Worm (Caenorhabditis elegans) whole organism, early embryonic: Measurements from ENCODE around the gene dlc-5.

Experiments used
- B0310.2 ChIP-seq: sonication (generic microtip); optimal IDR thresholded peaks from 2 replicates; lab custom pipeline; 2016; ENCODE audit warnings: mild to moderate bottlenecking, missing genetic modification characterization, missing compliant biosample characterization
- F13C5.2 ChIP-seq: sonication (generic microtip); optimal IDR thresholded peaks from 2 replicates; lab custom pipeline; 2017; ENCODE audit warnings: mild to moderate bottlenecking, missing genetic modification characterization, inconsistent platforms, missing compliant biosample characterization
- aly-1 ChIP-seq: sonication (generic microtip); optimal IDR thresholded peaks from 2 replicates; lab custom pipeline; 2016; ENCODE audit warnings: missing genetic modification characterization, missing compliant biosample characterization
- ama-1 ChIP-seq: fragments of 150-350 bp; optimal IDR thresholded peaks from 2 replicates; lab custom pipeline; 2014
- ceh-13 ChIP-seq: fragments of 200-800 bp; sonication (Bioruptor generic); optimal IDR thresholded peaks from 2 replicates; lab custom pipeline; 2018; ENCODE audit warnings: mild to moderate bottlenecking, missing genetic modification characterization, missing compliant biosample characterization
- ceh-36 ChIP-seq: sonication (generic microtip); optimal IDR thresholded peaks from 2 replicates; lab custom pipeline; 2016; ENCODE audit warnings: missing genetic modification characterization, inconsistent platforms, missing compliant biosample characterization
- ets-7 ChIP-seq: sonication (generic microtip); optimal IDR thresholded peaks from 2 replicates; lab custom pipeline; 2016; ENCODE audit warnings: missing genotype, missing genetic modification characterization, missing compliant biosample characterization
- flt-1 ChIP-seq: fragments of 200-800 bp; sonication (Bioruptor generic); IDR thresholded peaks from 2 replicates; pipeline ENCODE4 v1.3.6; 2022; ENCODE audit warnings: missing genetic modification characterization, missing compliant biosample characterization
- hmbx-1 ChIP-seq: sonication (generic microtip); optimal IDR thresholded peaks from 2 replicates; lab custom pipeline; 2016; ENCODE audit warnings: mild to moderate bottlenecking, missing genetic modification characterization, missing compliant biosample characterization
- hmg-4 ChIP-seq: fragments of 200-800 bp; sonication (Bioruptor generic); optimal IDR thresholded peaks from 2 replicates; lab custom pipeline; 2018; ENCODE audit warnings: mild to moderate bottlenecking, missing genetic modification characterization, missing compliant biosample characterization
- hnd-1 ChIP-seq: sonication (generic microtip); optimal IDR thresholded peaks from 2 replicates; lab custom pipeline; 2016; ENCODE audit warnings: missing genetic modification characterization, missing compliant biosample characterization
- pes-1 ChIP-seq: fragments of 200-800 bp; sonication (Bioruptor generic); IDR thresholded peaks from 2 replicates; pipeline ENCODE4 v1.3.6; 2022; ENCODE audit warnings: missing genetic modification reagents, missing genetic modification characterization, missing compliant biosample characterization
- scrt-1 ChIP-seq: fragments of 200-800 bp; sonication (Bioruptor generic); IDR thresholded peaks from 2 replicates; pipeline ENCODE4 v1.3.6; 2022; ENCODE audit warnings: missing genetic modification characterization, missing compliant biosample characterization
- sea-1 ChIP-seq: fragments of 200-800 bp; sonication (Bioruptor generic); conservative IDR thresholded peaks from 2 replicates; pipeline ENCODE4 v1.3.6; 2022; ENCODE audit warnings: missing genetic modification characterization, missing compliant biosample characterization
- tbx-11 ChIP-seq: fragments of 200-800 bp; sonication (Bioruptor generic); IDR thresholded peaks from 2 replicates; pipeline ENCODE4 v1.3.6; 2022; ENCODE audit warnings: missing genetic modification characterization, missing compliant biosample characterization
- tbx-37 ChIP-seq: fragments of 200-800 bp; sonication (Bioruptor generic); conservative IDR thresholded peaks from 2 replicates; pipeline ENCODE4 v1.3.6; 2022; ENCODE audit warnings: missing genetic modification reagents, missing genetic modification characterization, missing compliant biosample characterization
- tra-4 ChIP-seq: sonication (generic microtip); optimal IDR thresholded peaks from 2 replicates; lab custom pipeline; 2017; ENCODE audit warnings: missing genetic modification characterization, missing compliant biosample characterization

dlc-5 gene

ce11 chrIV:6426089-6426715, 11.8 kb upstream of the dlc-5 start, which contains the start of gene acp-6:
Gene acp-6 (minus strand): TSS chrIV:6426139.
- TF ChIP-seq sea-1 (GFP tag; lab: Robert Waterston, UW) (no peak), ets-7 (no peak), tra-4 (no peak), F13C5.2 (tag; lab: Kevin White, UChicago) (no peak), ceh-13 (no peak), flt-1 (GFP tag; lab: Robert Waterston, UW) (no peak), B0310.2 (tag; lab: Kevin White, UChicago) (no peak), pes-1 (GFP tag; lab: Robert Waterston, UW) (no peak), tbx-11 (GFP tag; lab: Robert Waterston, UW) (no peak)

- TF ChIP-seq tbx-37 (GFP tag; lab: Robert Waterston, UW) = no peak
- TF ChIP-seq pes-1 (GFP tag; lab: Robert Waterston, UW) = no peak
- no peak for TF ChIP-seq aly-1 (tag; lab: Kevin White, UChicago)
- TF ChIP-seq sea-1 (GFP tag; lab: Robert Waterston, UW) = no peak
- no peak for TF ChIP-seq F13C5.2 (tag; lab: Kevin White, UChicago)
- no peak for TF ChIP-seq hnd-1 (tag; lab: Kevin White, UChicago)
- TF ChIP-seq ama-1 = no peak
- no peak for TF ChIP-seq hmg-4 (GFP tag; lab: Kevin White, UChicago)
Measured at ce11 chrIV:6427223-6427622, 10.8 kb upstream of the dlc-5 start.

- TF ChIP-seq hmbx-1 (tag; lab: Kevin White, UChicago) (no peak), ceh-36 (tag; lab: Kevin White, UChicago) (no peak), hnd-1 (tag; lab: Kevin White, UChicago) (no peak), tbx-11 (GFP tag; lab: Robert Waterston, UW) (no peak), B0310.2 (tag; lab: Kevin White, UChicago) (no peak), pes-1 (GFP tag; lab: Robert Waterston, UW) (no peak), tbx-37 (GFP tag; lab: Robert Waterston, UW) (no peak), ets-7 (no peak), scrt-1 (GFP tag; lab: Robert Waterston, UW) (no peak), sea-1 (GFP tag; lab: Robert Waterston, UW) (no peak), tra-4 (no peak), ceh-13 (no peak), aly-1 (tag; lab: Kevin White, UChicago) (no peak), ama-1 (no peak), hmg-4 (GFP tag; lab: Kevin White, UChicago) (no peak), flt-1 (GFP tag; lab: Robert Waterston, UW) (no peak), F13C5.2 (tag; lab: Kevin White, UChicago) (no peak)
Measured at ce11 chrIV:6431582-6431981, 6.4 kb upstream of the dlc-5 start, which contains the start of gene acp-7. Gene acp-7 (minus strand): TSS chrIV:6431682.

DNA sequence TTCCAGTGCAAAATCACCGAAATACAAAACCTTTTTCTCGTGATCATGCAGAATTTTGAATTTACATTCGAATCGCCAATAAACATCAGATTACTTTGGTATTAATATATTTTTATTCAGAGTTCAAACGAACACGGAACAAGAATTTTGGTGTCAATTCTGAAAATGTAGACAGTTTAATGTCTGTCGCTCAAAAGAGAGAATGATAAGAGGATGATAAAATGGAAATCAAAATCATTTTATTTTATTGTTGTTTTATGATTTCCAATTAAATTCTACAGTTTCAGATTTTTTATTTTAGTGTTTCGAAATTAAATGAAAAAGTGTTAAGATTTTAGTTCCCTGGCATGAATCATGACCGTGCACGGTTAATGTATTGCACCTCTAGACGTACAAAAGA, 5.6 kb upstream of the dlc-5 start:
- TF ChIP-seq flt-1 (GFP tag; lab: Robert Waterston, UW) (no peak), F13C5.2 (tag; lab: Kevin White, UChicago) (no peak), hmg-4 (GFP tag; lab: Kevin White, UChicago) (no peak), tra-4 (no peak), tbx-11 (GFP tag; lab: Robert Waterston, UW) (no peak), ceh-13 (no peak), pes-1 (GFP tag; lab: Robert Waterston, UW) (no peak), sea-1 (GFP tag; lab: Robert Waterston, UW) (no peak), aly-1 (tag; lab: Kevin White, UChicago) (no peak), ama-1 (no peak), scrt-1 (GFP tag; lab: Robert Waterston, UW) (no peak), hnd-1 (tag; lab: Kevin White, UChicago) (no peak), tbx-37 (GFP tag; lab: Robert Waterston, UW) (no peak), B0310.2 (tag; lab: Kevin White, UChicago) (no peak), ceh-36 (tag; lab: Kevin White, UChicago) (no peak), ets-7 (no peak), hmbx-1 (tag; lab: Kevin White, UChicago) (no peak)

- no peak for TF ChIP-seq hmbx-1 (tag; lab: Kevin White, UChicago)
- no peak for TF ChIP-seq F13C5.2 (tag; lab: Kevin White, UChicago)
- TF ChIP-seq ceh-13 = no peak
- TF ChIP-seq ets-7 = no peak
- TF ChIP-seq tbx-37 (GFP tag; lab: Robert Waterston, UW) = no peak
- no peak for TF ChIP-seq B0310.2 (tag; lab: Kevin White, UChicago)
- TF ChIP-seq scrt-1 (GFP tag; lab: Robert Waterston, UW) = no peak
- no peak for TF ChIP-seq flt-1 (GFP tag; lab: Robert Waterston, UW)
- TF ChIP-seq ama-1 = no peak
- TF ChIP-seq hnd-1 (tag; lab: Kevin White, UChicago) = no peak
- no peak for TF ChIP-seq ceh-36 (tag; lab: Kevin White, UChicago)
- no peak for TF ChIP-seq tra-4
- no peak for TF ChIP-seq pes-1 (GFP tag; lab: Robert Waterston, UW)
- no peak for TF ChIP-seq sea-1 (GFP tag; lab: Robert Waterston, UW)
- no peak for TF ChIP-seq aly-1 (tag; lab: Kevin White, UChicago)
- no peak for TF ChIP-seq hmg-4 (GFP tag; lab: Kevin White, UChicago)
- no peak for TF ChIP-seq tbx-11 (GFP tag; lab: Robert Waterston, UW)
Measured at ce11 chrIV:6433424-6433823, 4.6 kb upstream of the dlc-5 start.

ce11 chrIV:6441601-6442000, 3.6 kb downstream of the dlc-5 start, which contains the start of gene Y73B6BL.31:
Gene Y73B6BL.31 (plus strand): TSS chrIV:6441901.
- TF ChIP-seq ama-1 (no peak), pes-1 (GFP tag; lab: Robert Waterston, UW) (no peak)

DNA sequence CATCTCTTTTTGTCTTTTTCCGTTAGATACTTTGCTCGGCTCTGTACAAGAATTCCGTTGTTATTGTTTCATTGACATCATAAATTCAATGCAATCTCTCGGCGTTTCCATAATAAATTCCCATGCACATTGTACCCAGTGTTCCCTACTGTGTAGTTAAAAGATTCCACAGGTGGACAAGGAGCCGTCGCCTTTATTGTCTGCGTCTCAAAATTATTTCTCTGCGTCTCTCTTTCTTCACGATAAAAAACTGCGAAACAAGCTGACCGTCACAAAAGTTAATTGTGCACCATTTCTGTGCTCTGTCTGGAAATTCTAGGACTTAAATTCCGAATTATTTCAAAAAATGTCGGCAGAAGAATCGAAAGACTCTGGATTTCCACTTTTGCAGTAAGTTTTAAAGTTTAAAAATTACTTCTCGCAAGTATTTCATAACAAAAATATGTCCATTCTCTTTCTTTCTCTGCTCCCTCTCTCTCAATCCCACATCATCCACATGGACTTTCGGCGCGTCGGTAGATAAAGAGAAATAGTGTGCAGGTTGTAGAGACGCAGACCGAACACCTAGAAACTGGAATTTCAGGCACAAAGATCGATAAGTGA, 4.1 kb downstream of the dlc-5 start:
- no peak for TF ChIP-seq aly-1 (tag; lab: Kevin White, UChicago)
